Fruit fly (Drosophila melanogaster) whole organism: ENCODE data around the gene CG15725.

Experiments
- CG8478 ChIP-seq: fragments of >200 bp; optimal IDR thresholded peaks from 2 replicates; lab custom pipeline; 2018; ENCODE audit warnings: inconsistent platforms
- Dll ChIP-seq: fragments of >200 bp; optimal IDR thresholded peaks from 2 replicates; lab custom pipeline; 2017
- pan ChIP-seq: fragments of >200 bp; optimal IDR thresholded peaks from 2 replicates; lab custom pipeline; 2017
- psq ChIP-seq: fragments of >200 bp; optimal IDR thresholded peaks from 2 replicates; lab custom pipeline; 2017

DNA sequence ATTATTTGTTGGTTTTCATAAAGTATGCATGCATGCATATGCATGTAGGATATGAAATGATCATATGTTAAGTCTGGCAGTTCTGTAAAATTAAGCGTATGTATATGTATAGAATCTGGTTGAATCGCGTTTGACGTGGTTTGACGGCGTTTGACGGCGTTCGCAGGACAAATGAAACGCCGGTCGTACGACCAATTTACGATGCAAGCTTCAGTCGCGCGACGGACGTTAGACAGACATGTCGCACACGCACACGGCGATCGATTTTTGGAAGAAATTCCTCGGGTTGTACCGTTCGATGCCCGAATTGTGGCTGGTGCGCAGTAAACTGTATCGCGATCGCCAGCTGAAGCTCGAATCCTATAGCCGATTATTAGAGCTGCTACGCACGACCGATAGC is 39.5 kb downstream of the CG15725 start:
- no peak for TF ChIP-seq CG8478 (lab: Kevin White, UChicago)
- TF ChIP-seq pan (lab: Kevin White, UChicago): no peak
- no peak for TF ChIP-seq Dll
- TF ChIP-seq psq (lab: Kevin White, UChicago): no peak
